Worm (Caenorhabditis elegans) whole organism, L1 larva: ENCODE data around the gene sri-57.
"Not testable (repeated sequence)": the region's sequence is repeated elsewhere in the genome, so short reads cannot be mapped to it uniquely, and the experiment has no call there.

Experiments
- alr-1 ChIP-seq: fragments of 200-800 bp; sonication (Bioruptor generic); optimal IDR thresholded peaks from 2 replicates; lab custom pipeline; 2018; ENCODE audit warnings: borderline replicate concordance, mild to moderate bottlenecking, missing genetic modification characterization, missing compliant biosample characterization
- aly-2 ChIP-seq: fragments of 150-350 bp; optimal IDR thresholded peaks from 2 replicates; lab custom pipeline; 2014; ENCODE audit warnings: missing biosample characterization, missing genetic modification characterization
- hlh-4 ChIP-seq: sonication (generic microtip); optimal IDR thresholded peaks from 2 replicates; lab custom pipeline; 2016; ENCODE audit warnings: mild to moderate bottlenecking, missing genetic modification characterization, missing compliant biosample characterization

sri-57 gene

ce11 chrII:2616634-2617033 lies 55.6 kb downstream of the sri-57 start, which contains the start of gene msrp-5:
msrp-5 (plus strand) TSS chrII:2616934.
- TF ChIP-seq hlh-4, alr-1, aly-2 (tag; lab: Kevin White, UChicago): not testable (repeated sequence)
